Fruit fly (Drosophila melanogaster) whole organism, embryonic: ENCODE measurements around the gene CG11951.

Experiments
- Atf3 ChIP-seq: fragments of 200-800 bp; sonication (Bioruptor generic); optimal IDR thresholded peaks from 3 replicates; lab custom pipeline; 2016; ENCODE audit warnings: missing biosample characterization, missing genetic modification characterization
- Atf6 ChIP-seq: fragments of 200-800 bp; sonication (Bioruptor generic); IDR thresholded peaks from 2 replicates; pipeline ENCODE4 v1.3.6; 2022; ENCODE audit warnings: missing biosample characterization, missing genetic modification characterization
- B-H1 ChIP-seq: fragments of 200-800 bp; sonication (Bioruptor generic); IDR thresholded peaks from 3 replicates; pipeline ENCODE4 v1.3.6; 2022; ENCODE audit warnings: missing biosample characterization, missing genetic modification characterization
- CG11398 ChIP-seq: fragments of 200-800 bp; sonication (Bioruptor generic); optimal IDR thresholded peaks from 2 replicates; lab custom pipeline; 2016; ENCODE audit warnings: missing biosample characterization, missing genetic modification characterization
- CG14014 ChIP-seq: fragments of 200-800 bp; sonication (Bioruptor generic); IDR thresholded peaks from 2 replicates; pipeline ENCODE4 v1.3.6; 2022; ENCODE audit warnings: missing biosample characterization, missing genetic modification characterization
- CG14710 ChIP-seq: fragments of 200-800 bp; sonication (Bioruptor generic); optimal IDR thresholded peaks from 3 replicates; lab custom pipeline; 2019; ENCODE audit warnings: missing biosample characterization, mild to moderate bottlenecking, missing genetic modification characterization, moderate library complexity
- CG15514 ChIP-seq: fragments of 200-800 bp; sonication (Bioruptor generic); optimal IDR thresholded peaks from 3 replicates; lab custom pipeline; 2017; ENCODE audit warnings: missing biosample characterization, missing genetic modification characterization, mild to moderate bottlenecking, moderate library complexity, missing genetic modification reagents
- CG16863 ChIP-seq: fragments of 200-800 bp; sonication (Bioruptor generic); optimal IDR thresholded peaks from 3 replicates; lab custom pipeline; 2016; ENCODE audit warnings: missing biosample characterization, missing genetic modification characterization
- CG17359 ChIP-seq: fragments of 200-800 bp; sonication (Bioruptor generic); optimal IDR thresholded peaks from 3 replicates; lab custom pipeline; 2018; ENCODE audit warnings: missing biosample characterization, mild to moderate bottlenecking, missing genetic modification characterization, moderate library complexity
- CG31224 ChIP-seq: fragments of 200-800 bp; sonication (Bioruptor generic); IDR thresholded peaks from 2 replicates; pipeline ENCODE4 v1.3.6; 2022; ENCODE audit warnings: missing biosample characterization, missing genetic modification characterization
- CG33213 ChIP-seq: fragments of 200-800 bp; sonication (Bioruptor generic); optimal IDR thresholded peaks from 3 replicates; lab custom pipeline; 2016; ENCODE audit warnings: missing biosample characterization, missing genetic modification characterization
- CG4404 ChIP-seq: fragments of 200-800 bp; sonication (Bioruptor generic); IDR thresholded peaks from 2 replicates; pipeline ENCODE4 v1.3.6; 2022; ENCODE audit warnings: missing biosample characterization, missing genetic modification characterization
- CG4730 ChIP-seq: fragments of 200-800 bp; sonication (Bioruptor generic); IDR thresholded peaks from 2 replicates; pipeline ENCODE4 v1.3.6; 2022; ENCODE audit warnings: missing biosample characterization, missing genetic modification characterization
- CG7556 ChIP-seq: fragments of 200-800 bp; sonication (Bioruptor generic); optimal IDR thresholded peaks from 2 replicates; lab custom pipeline; 2017; ENCODE audit warnings: missing biosample characterization, mild to moderate bottlenecking, missing genetic modification characterization
- CG8944 ChIP-seq: fragments of 200-800 bp; sonication (Bioruptor generic); optimal IDR thresholded peaks from 3 replicates; lab custom pipeline; 2016; ENCODE audit warnings: missing biosample characterization, missing genetic modification characterization
- CG9727 ChIP-seq: fragments of 200-800 bp; sonication (Bioruptor generic); optimal IDR thresholded peaks from 3 replicates; lab custom pipeline; 2017; ENCODE audit warnings: missing biosample characterization, mild to moderate bottlenecking, missing genetic modification characterization
- CG9932 ChIP-seq: fragments of 200-800 bp; sonication (Bioruptor generic); IDR thresholded peaks from 2 replicates; pipeline ENCODE4 v1.3.6; 2022; ENCODE audit warnings: missing biosample characterization, missing genetic modification characterization
- Fer2 ChIP-seq: fragments of 200-800 bp; sonication (Bioruptor generic); optimal IDR thresholded peaks from 2 replicates; lab custom pipeline; 2018; ENCODE audit warnings: missing biosample characterization, mild to moderate bottlenecking, missing genetic modification characterization, moderate library complexity
- Gug ChIP-seq: fragments of 200-800 bp; sonication (Bioruptor generic); IDR thresholded peaks from 4 replicates; pipeline ENCODE4 v1.3.6; 2022; ENCODE audit warnings: missing biosample characterization, missing genetic modification characterization
- Lpt ChIP-seq: fragments of >200 bp; optimal IDR thresholded peaks from 2 replicates; lab custom pipeline; 2018; ENCODE audit warnings: missing biosample characterization, missing genetic modification characterization
- Mad ChIP-seq: fragments of 200-800 bp; sonication (Bioruptor generic); optimal IDR thresholded peaks from 2 replicates; lab custom pipeline; 2016; ENCODE audit warnings: missing biosample characterization, missing genetic modification characterization
- Max ChIP-seq: fragments of 200-800 bp; sonication (Bioruptor generic); optimal IDR thresholded peaks from 2 replicates; lab custom pipeline; 2016; ENCODE audit warnings: missing biosample characterization, mild to moderate bottlenecking, missing genetic modification characterization
- NFAT ChIP-seq: fragments of 200-800 bp; sonication (Bioruptor generic); IDR thresholded peaks from 2 replicates; pipeline ENCODE4 v1.3.6; 2022; ENCODE audit warnings: missing biosample characterization, missing genetic modification characterization
- Scr ChIP-seq: fragments of 200-800 bp; sonication (Bioruptor generic); IDR thresholded peaks from 2 replicates; pipeline ENCODE4 v1.3.6; 2022; ENCODE audit warnings: missing biosample characterization, missing genetic modification characterization; ENCODE audit not compliant: partially characterized antibody
- Sox102F ChIP-seq: fragments of 200-800 bp; sonication (Bioruptor generic); optimal IDR thresholded peaks from 2 replicates; lab custom pipeline; 2018; ENCODE audit warnings: missing biosample characterization, mild to moderate bottlenecking, missing genetic modification characterization, moderate library complexity
- Ssrp ChIP-seq: fragments of 200-800 bp; sonication (Bioruptor generic); optimal IDR thresholded peaks from 2 replicates; lab custom pipeline; 2018; ENCODE audit warnings: missing biosample characterization, mild to moderate bottlenecking, missing genetic modification characterization, moderate library complexity
- Vsx1 ChIP-seq: fragments of 200-800 bp; sonication (Bioruptor generic); optimal IDR thresholded peaks from 2 replicates; lab custom pipeline; 2017; ENCODE audit warnings: missing biosample characterization, mild to moderate bottlenecking, missing genetic modification characterization, missing genetic modification reagents
- amos ChIP-seq: fragments of 200-800 bp; sonication (Bioruptor generic); IDR thresholded peaks from 2 replicates; pipeline ENCODE4 v1.3.6; 2022; ENCODE audit warnings: missing biosample characterization, missing genetic modification characterization; ENCODE audit not compliant: partially characterized antibody
- ara ChIP-seq: fragments of 200-800 bp; sonication (Bioruptor generic); IDR thresholded peaks from 2 replicates; pipeline ENCODE4 v1.3.6; 2022; ENCODE audit warnings: missing biosample characterization, missing genetic modification characterization
- bbx ChIP-seq: fragments of 200-800 bp; sonication (Bioruptor generic); IDR thresholded peaks from 2 replicates; pipeline ENCODE4 v1.3.6; 2022; ENCODE audit warnings: missing biosample characterization, missing genetic modification characterization; ENCODE audit not compliant: partially characterized antibody
- bsh ChIP-seq, 2 experiments: fragments of 200-800 bp; sonication (Bioruptor generic); optimal IDR thresholded peaks; 2 replicates each; lab custom pipeline; 2017 to 2018; ENCODE audit warnings: mild to moderate bottlenecking in 2 of 2, missing biosample characterization in 2 of 2, missing genetic modification characterization in 2 of 2, moderate library complexity in 1 of 2
- chif ChIP-seq, 2 experiments: fragments of 200-800 bp; sonication (Bioruptor generic); optimal IDR thresholded peaks; 3 replicates each; lab custom pipeline; 2016; ENCODE audit warnings: missing biosample characterization in 2 of 2, missing genetic modification characterization in 2 of 2
- chinmo ChIP-seq: fragments of 200-800 bp; sonication (Bioruptor generic); IDR thresholded peaks from 4 replicates; pipeline ENCODE4 v1.3.6; 2022; ENCODE audit warnings: missing biosample characterization, missing genetic modification characterization; ENCODE audit not compliant: partially characterized antibody
- fu2 ChIP-seq: fragments of 200-800 bp; sonication (Bioruptor generic); optimal IDR thresholded peaks from 2 replicates; lab custom pipeline; 2016; ENCODE audit warnings: missing biosample characterization, missing genetic modification characterization
- lbe ChIP-seq: fragments of 200-800 bp; sonication (Bioruptor generic); optimal IDR thresholded peaks from 2 replicates; lab custom pipeline; 2016; ENCODE audit warnings: missing biosample characterization, mild to moderate bottlenecking, missing genetic modification characterization
- mam ChIP-seq: fragments of 200-800 bp; sonication (Bioruptor generic); optimal IDR thresholded peaks from 3 replicates; lab custom pipeline; 2016; ENCODE audit warnings: missing biosample characterization, missing genetic modification characterization
- nom ChIP-seq: fragments of 200-800 bp; sonication (Bioruptor generic); optimal IDR thresholded peaks from 2 replicates; lab custom pipeline; 2017; ENCODE audit warnings: missing biosample characterization, missing genetic modification characterization, mild to moderate bottlenecking, moderate library complexity, missing genetic modification reagents
- pum ChIP-seq: fragments of 200-800 bp; sonication (Bioruptor generic); optimal IDR thresholded peaks from 2 replicates; lab custom pipeline; 2016; ENCODE audit warnings: missing biosample characterization, missing genetic modification characterization
- row ChIP-seq: fragments of 200-800 bp; sonication (Bioruptor generic); IDR thresholded peaks from 3 replicates; pipeline ENCODE4 v1.3.6; 2022; ENCODE audit warnings: missing biosample characterization, missing genetic modification characterization
- sc ChIP-seq, 3 experiments: fragments of >200 bp in 2 of 3; fragments of 200-800 bp in 1 of 3; sonication (Bioruptor generic) in 1 of 3; optimal IDR thresholded peaks; 2 replicates in 2 of 3; 3 replicates in 1 of 3; lab custom pipeline; 2017; ENCODE audit warnings: mild to moderate bottlenecking in 1 of 3, missing biosample characterization in 1 of 3, missing genetic modification characterization in 1 of 3, missing genetic modification reagents in 1 of 3
- sd ChIP-seq: fragments of 200-800 bp; sonication (Bioruptor generic); optimal IDR thresholded peaks from 3 replicates; lab custom pipeline; 2018; ENCODE audit warnings: missing biosample characterization, mild to moderate bottlenecking, missing genetic modification characterization, moderate library complexity
- sens ChIP-seq: fragments of 200-800 bp; sonication (Bioruptor generic); peaks from one replicate; lab custom pipeline; 2016; ENCODE audit warnings: missing biosample characterization, missing genetic modification characterization
- sim ChIP-seq: fragments of 200-800 bp; sonication (Bioruptor generic); IDR thresholded peaks from 2 replicates; pipeline ENCODE4 v1.3.6; 2022; ENCODE audit warnings: missing biosample characterization, missing genetic modification characterization
- slbo ChIP-seq: fragments of 200-800 bp; sonication (Bioruptor generic); IDR thresholded peaks from 2 replicates; pipeline ENCODE4 v1.3.6; 2022; ENCODE audit warnings: missing biosample characterization, missing genetic modification characterization
- sug ChIP-seq: fragments of 200-800 bp; optimal IDR thresholded peaks from 2 replicates; lab custom pipeline; 2019; ENCODE audit warnings: missing biosample characterization, mild to moderate bottlenecking, missing genetic modification characterization, moderate library complexity
- tin ChIP-seq: fragments of 200-800 bp; sonication (Bioruptor generic); optimal IDR thresholded peaks from 3 replicates; lab custom pipeline; 2016; ENCODE audit warnings: missing biosample characterization, missing genetic modification characterization
- vfl ChIP-seq: fragments of 200-800 bp; sonication (Bioruptor generic); optimal IDR thresholded peaks from 2 replicates; lab custom pipeline; 2016; ENCODE audit warnings: missing biosample characterization, missing genetic modification characterization
- zfh2 ChIP-seq: fragments of 200-800 bp; sonication (Bioruptor generic); optimal IDR thresholded peaks from 2 replicates; lab custom pipeline; 2016; ENCODE audit warnings: missing biosample characterization, missing genetic modification characterization

CG11951 gene

dm6 chr3R:29199807-29200693, 38.5 kb downstream of the CG11951 start, which contains the start of gene CG11899 (continued):
- TF ChIP-seq sug (tag; lab: Kevin White, UChicago), result peak; percentile 46
- no peak for TF ChIP-seq Max (GFP tag; lab: Kevin White, UChicago)
- TF ChIP-seq row (GFP tag; lab: Robert Waterston, UW), result 0 out of 3 replicates have a peak, but pooled peaks have one; percentile 12
- no peak for TF ChIP-seq CG14710
- TF ChIP-seq CG33213, result no peak
- TF ChIP-seq Fer2, result no peak
- TF ChIP-seq Vsx1 (GFP tag; lab: Kevin White, UChicago), result no peak
- no peak for TF ChIP-seq CG9727 (GFP tag; lab: Kevin White, UChicago)
- peak; percentile 7 for TF ChIP-seq mam (GFP tag; lab: Kevin White, UChicago)
- TF ChIP-seq Scr (GFP tag; lab: Robert Waterston, UW), result no peak
- no peak for TF ChIP-seq CG11398 (GFP tag; lab: Kevin White, UChicago)
- TF ChIP-seq fu2 (GFP tag; lab: Kevin White, UChicago), result no peak
- no peak for TF ChIP-seq chinmo (GFP tag; lab: Robert Waterston, UW)
- TF ChIP-seq CG14014, result no peak
- TF ChIP-seq bbx (GFP tag; lab: Robert Waterston, UW), result no peak
- TF ChIP-seq B-H1, result no peak
- TF ChIP-seq zfh2 (GFP tag; lab: Kevin White, UChicago), result no peak
- TF ChIP-seq sim (GFP tag; lab: Robert Waterston, UW), result no peak
- 0 out of 2 replicates have a peak, but pooled peaks have one; percentile 23 for TF ChIP-seq NFAT (GFP tag; lab: Robert Waterston, UW)
- TF ChIP-seq CG16863 (GFP tag; lab: Kevin White, UChicago), result no peak
- peak; percentile 9 for TF ChIP-seq tin (GFP tag; lab: Kevin White, UChicago)
- no peak for TF ChIP-seq CG7556
- TF ChIP-seq Lpt (GFP tag; lab: Kevin White, UChicago), result no peak
- TF ChIP-seq Atf3 (GFP tag; lab: Kevin White, UChicago), result no peak
- TF ChIP-seq pum (GFP tag; lab: Kevin White, UChicago), result no peak
- no peak for TF ChIP-seq sc (optimal IDR thresholded peaks at IDR 0.05; lab: Kevin White, UChicago)
- TF ChIP-seq sc (GFP tag; optimal IDR thresholded peaks at IDR 0.05; lab: Kevin White, UChicago), result no peak
- TF ChIP-seq CG4730, result no peak
- TF ChIP-seq CG4404 (GFP tag; lab: Robert Waterston, UW), result peak; percentile 21; the same call in 1 of the 2 replicates
- no peak for TF ChIP-seq Ssrp (tag; lab: Kevin White, UChicago)
- TF ChIP-seq amos (GFP tag; lab: Robert Waterston, UW), result 0 out of 2 replicates have a peak, but pooled peaks have one; percentile 17
- peak; percentile 63 for TF ChIP-seq sens (GFP tag; lab: Kevin White, UChicago)
- TF ChIP-seq bsh (GFP tag; optimal IDR thresholded peaks at IDR 0.05; lab: Kevin White, UChicago), result peak in 1 of 2 experiments; percentile 47
- TF ChIP-seq ara, result peak; percentile 40; the same call in 1 of the 2 replicates
- no peak for TF ChIP-seq chif (GFP tag; optimal IDR thresholded peaks at IDR 0.05; lab: Kevin White, UChicago)
- peak; percentile 75; the same call in 3 of the 4 replicates for TF ChIP-seq Gug (GFP tag; lab: Robert Waterston, UW)
- no peak for TF ChIP-seq sd
- TF ChIP-seq nom (GFP tag; lab: Kevin White, UChicago), result peak; percentile 89
- no peak for TF ChIP-seq Sox102F (GFP tag; lab: Kevin White, UChicago)
- TF ChIP-seq CG15514, result no peak
- TF ChIP-seq lbe, result peak; percentile 85
- TF ChIP-seq Atf6 (GFP tag; lab: Robert Waterston, UW), result no peak
- TF ChIP-seq CG31224, result no peak
- no peak for TF ChIP-seq Mad (GFP tag; lab: Kevin White, UChicago)
- no peak for TF ChIP-seq CG8944 (GFP tag; lab: Kevin White, UChicago)
- TF ChIP-seq CG9932 (GFP tag; lab: Robert Waterston, UW), result 0 out of 2 replicates have a peak, but pooled peaks have one; percentile 32
- TF ChIP-seq vfl, result no peak
- no peak for TF ChIP-seq CG17359
- TF ChIP-seq slbo (GFP tag; lab: Robert Waterston, UW), result 0 out of 2 replicates have a peak, but pooled peaks have one; percentile 32
